Fruit fly (Drosophila melanogaster) whole organism, embryonic: ENCODE results near the gene CG17593.
A peak's percentile ranks its signal among the peaks of the same experiment; 100 is the strongest.

ENCODE experiments used
- Asciz ChIP-seq: fragments of 200-800 bp; sonication (Bioruptor generic); optimal IDR thresholded peaks from 2 replicates; lab custom pipeline; 2017; ENCODE audit warnings: missing biosample characterization, mild to moderate bottlenecking, missing genetic modification characterization, missing genetic modification reagents
- BtbVII ChIP-seq: fragments of 200-800 bp; sonication (Bioruptor generic); optimal IDR thresholded peaks from 3 replicates; lab custom pipeline; 2017; ENCODE audit warnings: missing biosample characterization, mild to moderate bottlenecking, missing genetic modification characterization
- CG10462 ChIP-seq: fragments of 200-800 bp; sonication (Bioruptor generic); optimal IDR thresholded peaks from 2 replicates; lab custom pipeline; 2016; ENCODE audit warnings: missing biosample characterization, missing genetic modification characterization
- CG11504 ChIP-seq: fragments of 200-800 bp; sonication (Bioruptor generic); optimal IDR thresholded peaks from 3 replicates; lab custom pipeline; 2019; ENCODE audit warnings: missing biosample characterization, mild to moderate bottlenecking, missing genetic modification characterization, moderate library complexity
- CG13287 ChIP-seq: fragments of 200-800 bp; sonication (Bioruptor generic); IDR thresholded peaks from 2 replicates; pipeline ENCODE4 v1.3.6; 2022; ENCODE audit warnings: missing biosample characterization, missing genetic modification characterization; ENCODE audit not compliant: partially characterized antibody
- CG13296 ChIP-seq: fragments of 200-800 bp; sonication (Bioruptor generic); optimal IDR thresholded peaks from 3 replicates; lab custom pipeline; 2018; ENCODE audit warnings: missing biosample characterization, mild to moderate bottlenecking, missing genetic modification characterization
- CG13894 ChIP-seq: fragments of 200-800 bp; sonication (Bioruptor generic); optimal IDR thresholded peaks from 3 replicates; lab custom pipeline; 2018; ENCODE audit warnings: missing biosample characterization, mild to moderate bottlenecking, missing genetic modification characterization, moderate library complexity
- CG15601 ChIP-seq: fragments of 200-800 bp; sonication (Bioruptor generic); optimal IDR thresholded peaks from 3 replicates; lab custom pipeline; 2019; ENCODE audit warnings: missing biosample characterization, mild to moderate bottlenecking, missing genetic modification characterization, moderate library complexity
- CG16863 ChIP-seq: fragments of 200-800 bp; sonication (Bioruptor generic); optimal IDR thresholded peaks from 3 replicates; lab custom pipeline; 2016; ENCODE audit warnings: missing biosample characterization, missing genetic modification characterization
- CG17328 ChIP-seq: fragments of 200-800 bp; sonication (Bioruptor generic); IDR thresholded peaks from 2 replicates; pipeline ENCODE4 v1.3.6; 2022; ENCODE audit warnings: missing biosample characterization, missing genetic modification characterization
- CG17612 ChIP-seq: fragments of 200-800 bp; sonication (Bioruptor generic); IDR thresholded peaks from 2 replicates; pipeline ENCODE4 v1.3.6; 2022; ENCODE audit warnings: missing biosample characterization, missing genetic modification characterization
- CG1832 ChIP-seq: fragments of 200-800 bp; sonication (Bioruptor generic); optimal IDR thresholded peaks from 2 replicates; lab custom pipeline; 2017; ENCODE audit warnings: missing biosample characterization, mild to moderate bottlenecking, missing genetic modification characterization, inconsistent platforms
- CG31224 ChIP-seq: fragments of 200-800 bp; sonication (Bioruptor generic); IDR thresholded peaks from 2 replicates; pipeline ENCODE4 v1.3.6; 2022; ENCODE audit warnings: missing biosample characterization, missing genetic modification characterization
- CG6689 ChIP-seq: fragments of 200-800 bp; sonication (Bioruptor generic); IDR thresholded peaks from 2 replicates; pipeline ENCODE4 v1.3.6; 2022; ENCODE audit warnings: missing biosample characterization, missing genetic modification characterization
- CG7372 ChIP-seq: fragments of 200-800 bp; sonication (Bioruptor generic); IDR thresholded peaks from 2 replicates; pipeline ENCODE4 v1.3.6; 2022; ENCODE audit warnings: missing biosample characterization, missing genetic modification characterization
- CG8478 ChIP-seq: fragments of >200 bp; optimal IDR thresholded peaks from 2 replicates; lab custom pipeline; 2018
- Dip2 ChIP-seq: fragments of 200-800 bp; sonication (Bioruptor generic); IDR thresholded peaks from 2 replicates; pipeline ENCODE4 v1.3.6; 2022; ENCODE audit warnings: missing biosample characterization, missing genetic modification characterization
- E2f1 ChIP-seq: fragments of 200-800 bp; sonication (Bioruptor generic); IDR thresholded peaks from 2 replicates; pipeline ENCODE4 v1.3.6; 2022; ENCODE audit warnings: missing biosample characterization, missing genetic modification characterization
- Fer2 ChIP-seq: fragments of 200-800 bp; sonication (Bioruptor generic); optimal IDR thresholded peaks from 2 replicates; lab custom pipeline; 2018; ENCODE audit warnings: missing biosample characterization, mild to moderate bottlenecking, missing genetic modification characterization, moderate library complexity
- GATAe ChIP-seq: fragments of 200-800 bp; sonication (Bioruptor generic); conservative IDR thresholded peaks from 2 replicates; pipeline ENCODE4 v1.3.6; 2022; ENCODE audit warnings: missing biosample characterization, missing genetic modification characterization
- HLH4C ChIP-seq: fragments of 200-800 bp; sonication (Bioruptor generic); IDR thresholded peaks from 3 replicates; pipeline ENCODE4 v1.3.6; 2022; ENCODE audit warnings: missing biosample characterization, missing genetic modification characterization; ENCODE audit not compliant: partially characterized antibody
- Hmr ChIP-seq: fragments of 200-800 bp; sonication (Bioruptor generic); optimal IDR thresholded peaks from 3 replicates; lab custom pipeline; 2017; ENCODE audit warnings: mild to moderate bottlenecking, missing biosample characterization, missing genetic modification reagents, missing genetic modification characterization
- Jarid2 ChIP-seq: fragments of 200-800 bp; sonication (Bioruptor generic); optimal IDR thresholded peaks from 3 replicates; lab custom pipeline; 2017; ENCODE audit warnings: mild to moderate bottlenecking, missing biosample characterization, missing genetic modification reagents, missing genetic modification characterization
- MTF-1 ChIP-seq: fragments of 200-800 bp; sonication (Bioruptor generic); optimal IDR thresholded peaks from 2 replicates; lab custom pipeline; 2018; ENCODE audit warnings: missing biosample characterization, mild to moderate bottlenecking, missing genetic modification characterization, borderline replicate concordance
- Myb ChIP-seq: fragments of 200-800 bp; sonication (Bioruptor generic); optimal IDR thresholded peaks from 2 replicates; lab custom pipeline; 2016; ENCODE audit warnings: missing biosample characterization, missing genetic modification characterization
- Xbp1 ChIP-seq: fragments of 200-800 bp; sonication (Bioruptor generic); optimal IDR thresholded peaks from 3 replicates; lab custom pipeline; 2016; ENCODE audit warnings: missing biosample characterization, mild to moderate bottlenecking, missing genetic modification characterization
- abd-A ChIP-seq: fragments of 200-800 bp; sonication (Bioruptor generic); optimal IDR thresholded peaks from 3 replicates; lab custom pipeline; 2019; ENCODE audit warnings: missing biosample characterization, mild to moderate bottlenecking, missing genetic modification characterization, moderate library complexity
- amos ChIP-seq: fragments of 200-800 bp; sonication (Bioruptor generic); IDR thresholded peaks from 2 replicates; pipeline ENCODE4 v1.3.6; 2022; ENCODE audit warnings: missing biosample characterization, missing genetic modification characterization; ENCODE audit not compliant: partially characterized antibody
- chif ChIP-seq, 2 experiments: fragments of 200-800 bp; sonication (Bioruptor generic); optimal IDR thresholded peaks; 3 replicates each; lab custom pipeline; 2016; ENCODE audit warnings: missing biosample characterization in 2 of 2, missing genetic modification characterization in 2 of 2
- chm ChIP-seq: fragments of 200-800 bp; sonication (Bioruptor generic); IDR thresholded peaks from 2 replicates; pipeline ENCODE4 v1.3.6; 2022; ENCODE audit warnings: missing biosample characterization, missing genetic modification characterization
- ci ChIP-seq: fragments of 200-800 bp; sonication (Bioruptor generic); IDR thresholded peaks from 3 replicates; pipeline ENCODE4 v1.3.6; 2022; ENCODE audit warnings: missing biosample characterization, missing genetic modification characterization
- fd3F ChIP-seq: fragments of 200-800 bp; sonication (Bioruptor generic); optimal IDR thresholded peaks from 2 replicates; lab custom pipeline; 2018; ENCODE audit warnings: missing biosample characterization, mild to moderate bottlenecking, missing genetic modification characterization, moderate library complexity
- gfzf ChIP-seq: fragments of 200-800 bp; sonication (Bioruptor generic); optimal IDR thresholded peaks from 2 replicates; lab custom pipeline; 2016; ENCODE audit warnings: missing biosample characterization, mild to moderate bottlenecking, missing genetic modification characterization, moderate library complexity
- lab ChIP-seq: fragments of 200-800 bp; sonication (Bioruptor generic); optimal IDR thresholded peaks from 3 replicates; lab custom pipeline; 2017; ENCODE audit warnings: missing biosample characterization, missing genetic modification characterization, mild to moderate bottlenecking, moderate library complexity, missing genetic modification reagents
- luna ChIP-seq: fragments of 200-800 bp; sonication (Bioruptor generic); optimal IDR thresholded peaks from 2 replicates; lab custom pipeline; 2016; ENCODE audit warnings: missing biosample characterization, missing genetic modification characterization
- maf-S ChIP-seq: fragments of 200-800 bp; sonication (Bioruptor generic); optimal IDR thresholded peaks from 2 replicates; lab custom pipeline; 2016; ENCODE audit warnings: missing biosample characterization, missing genetic modification characterization
- p53 ChIP-seq: fragments of 200-800 bp; sonication (Bioruptor generic); optimal IDR thresholded peaks from 2 replicates; lab custom pipeline; 2016; ENCODE audit warnings: missing biosample characterization, missing genetic modification characterization
- pan ChIP-seq, 4 experiments: fragments of >200 bp in 3 of 4; fragments of 200-800 bp in 1 of 4; sonication (Bioruptor generic) in 1 of 4; optimal IDR thresholded peaks in 3 of 4; IDR thresholded peaks in 1 of 4; 2 replicates each; pipeline versions ENCODE4 v1.3.6 to Lab custom; 2017 to 2022; ENCODE audit warnings: missing biosample characterization in 2 of 4, missing genetic modification characterization in 2 of 4, mixed read lengths in 1 of 4
- pzg ChIP-seq: fragments of 200-800 bp; sonication (Bioruptor generic); optimal IDR thresholded peaks from 3 replicates; lab custom pipeline; 2018; ENCODE audit warnings: missing biosample characterization, mild to moderate bottlenecking, missing genetic modification characterization, moderate library complexity
- salm ChIP-seq: fragments of 200-800 bp; sonication (Bioruptor generic); optimal IDR thresholded peaks from 2 replicates; lab custom pipeline; 2018; ENCODE audit warnings: missing biosample characterization, mild to moderate bottlenecking, missing genetic modification characterization
- sc ChIP-seq, 3 experiments: fragments of >200 bp in 2 of 3; fragments of 200-800 bp in 1 of 3; sonication (Bioruptor generic) in 1 of 3; optimal IDR thresholded peaks; 2 replicates in 2 of 3; 3 replicates in 1 of 3; lab custom pipeline; 2017; ENCODE audit warnings: mild to moderate bottlenecking in 1 of 3, missing biosample characterization in 1 of 3, missing genetic modification characterization in 1 of 3, missing genetic modification reagents in 1 of 3
- sim ChIP-seq: fragments of 200-800 bp; sonication (Bioruptor generic); IDR thresholded peaks from 2 replicates; pipeline ENCODE4 v1.3.6; 2022; ENCODE audit warnings: missing biosample characterization, missing genetic modification characterization
- sima ChIP-seq: fragments of 200-800 bp; sonication (Bioruptor generic); optimal IDR thresholded peaks from 2 replicates; lab custom pipeline; 2016; ENCODE audit warnings: missing biosample characterization, missing genetic modification characterization
- sr ChIP-seq: fragments of 200-800 bp; sonication (Bioruptor generic); IDR thresholded peaks from 3 replicates; pipeline ENCODE4 v1.3.6; 2022; ENCODE audit warnings: missing biosample characterization, missing genetic modification characterization
- ssp ChIP-seq: fragments of 200-800 bp; sonication (Bioruptor generic); IDR thresholded peaks from 2 replicates; pipeline ENCODE4 v1.3.6; 2022; ENCODE audit warnings: missing biosample characterization, missing genetic modification characterization
- ttk ChIP-seq: fragments of 200-800 bp; sonication (Bioruptor generic); IDR thresholded peaks from 2 replicates; pipeline ENCODE4 v2.1.2; 2022; ENCODE audit warnings: missing biosample characterization, missing genetic modification characterization
- wek ChIP-seq: fragments of 200-800 bp; sonication (Bioruptor generic); optimal IDR thresholded peaks from 3 replicates; lab custom pipeline; 2018; ENCODE audit warnings: missing biosample characterization, mild to moderate bottlenecking, missing genetic modification characterization, moderate library complexity

The CG17593 gene

DNA sequence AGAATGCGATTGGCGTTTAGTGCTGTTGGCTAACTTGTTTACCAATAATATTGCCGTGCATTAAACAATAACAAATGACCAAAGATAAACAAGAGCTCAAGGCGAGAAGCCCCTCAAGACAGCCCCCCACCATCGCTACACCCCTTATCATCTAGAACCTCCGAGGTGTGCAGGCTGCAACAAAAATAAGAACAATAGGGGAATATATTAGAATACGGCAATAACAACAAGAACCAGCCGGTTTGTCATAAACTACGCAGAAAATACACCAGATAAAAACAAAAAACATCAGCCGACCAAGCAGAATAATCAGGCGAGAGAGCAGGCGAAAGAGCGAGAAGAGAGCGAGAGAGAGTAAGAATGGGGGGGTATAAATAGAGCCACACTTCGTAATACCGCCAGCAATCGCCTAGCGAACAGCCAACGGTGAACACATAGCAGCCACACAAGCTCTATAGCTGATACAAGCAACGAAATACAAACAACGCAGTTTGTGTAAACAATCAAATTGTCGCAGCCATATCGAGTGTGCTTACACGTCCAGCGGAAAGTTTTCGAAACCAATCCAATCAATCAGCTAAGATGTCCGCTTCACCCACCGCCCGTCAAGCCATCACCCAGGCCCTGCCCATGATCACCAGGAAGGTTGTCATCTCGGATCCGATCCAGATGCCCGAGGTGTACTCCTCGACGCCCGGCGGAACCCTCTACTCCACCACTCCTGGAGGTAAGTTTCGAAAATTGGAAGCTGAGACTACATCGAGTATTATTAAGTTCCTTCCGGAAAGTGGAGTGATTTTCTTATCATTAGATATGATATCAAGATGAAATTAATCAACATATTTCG lies 36.4 kb upstream of the CG17593 start, which contains the start of gene Thor (continued):
- TF ChIP-seq CG13287 (GFP tag; lab: Robert Waterston, UW) = peak; percentile 58
- peak; percentile 87 for TF ChIP-seq CG13894
- peak; percentile 66 for TF ChIP-seq Asciz (GFP tag; lab: Kevin White, UChicago)
- no peak for TF ChIP-seq pan (optimal IDR thresholded peaks at IDR 0.05; lab: Kevin White, UChicago)
- TF ChIP-seq pan (GFP tag; optimal IDR thresholded peaks at IDR 0.05 in 1 of 2, IDR thresholded peaks at IDR 0.05 in 1 of 2) = peak in 1 of 2 experiments; percentile 57
- TF ChIP-seq chm (GFP tag; lab: Robert Waterston, UW) = peak; percentile 95
- TF ChIP-seq salm = peak; percentile 20
- peak; percentile 49 for TF ChIP-seq CG13296 (GFP tag; lab: Kevin White, UChicago)
- peak; percentile 55; the same call in 1 of the 3 replicates for TF ChIP-seq HLH4C (GFP tag; lab: Robert Waterston, UW)
- peak; percentile 35 for TF ChIP-seq luna (GFP tag; lab: Kevin White, UChicago)
- TF ChIP-seq GATAe (GFP tag; lab: Robert Waterston, UW) = no peak
- peak; percentile 57 for TF ChIP-seq p53 (GFP tag; lab: Kevin White, UChicago)
- peak; percentile 87 for TF ChIP-seq Hmr (GFP tag; lab: Kevin White, UChicago)
- TF ChIP-seq pzg (GFP tag; lab: Kevin White, UChicago) = peak; percentile 12
- peak; percentile 47 for TF ChIP-seq Myb (GFP tag; lab: Kevin White, UChicago)
- TF ChIP-seq CG8478 = no peak
- peak; percentile 81 for TF ChIP-seq BtbVII
- TF ChIP-seq wek (GFP tag; lab: Kevin White, UChicago) = peak; percentile 82
- TF ChIP-seq sim (GFP tag; lab: Robert Waterston, UW) = peak; percentile 69; the same call in 1 of the 2 replicates
- no peak for TF ChIP-seq fd3F
- no peak for TF ChIP-seq CG1832 (GFP tag; lab: Kevin White, UChicago)
- peak; percentile 77 for TF ChIP-seq abd-A (tag; lab: Kevin White, UChicago)
- TF ChIP-seq CG10462 (GFP tag; lab: Kevin White, UChicago) = peak; percentile 43
- TF ChIP-seq lab (GFP tag; lab: Kevin White, UChicago) = peak; percentile 92
- TF ChIP-seq CG17328 (GFP tag; lab: Robert Waterston, UW) = peak; percentile 75
- peak; percentile 97 for TF ChIP-seq Jarid2 (GFP tag; lab: Kevin White, UChicago)
- no peak for TF ChIP-seq Dip2
- no peak for TF ChIP-seq Fer2 (tag; lab: Kevin White, UChicago)
- TF ChIP-seq CG31224 (GFP tag; lab: Robert Waterston, UW) = peak; percentile 55; the same call in 1 of the 2 replicates
- peak; percentile 13; the same call in 1 of the 2 replicates for TF ChIP-seq CG7372
- TF ChIP-seq sc (optimal IDR thresholded peaks at IDR 0.05; lab: Kevin White, UChicago) = no peak
- TF ChIP-seq sc (GFP tag; optimal IDR thresholded peaks at IDR 0.05; lab: Kevin White, UChicago) = peak; percentile 41
- peak; percentile 36 for TF ChIP-seq CG15601 (tag; lab: Kevin White, UChicago)
- no peak for TF ChIP-seq gfzf
- TF ChIP-seq ci = peak; percentile 93
- TF ChIP-seq MTF-1 (GFP tag; lab: Kevin White, UChicago) = peak; percentile 86
- TF ChIP-seq CG11504 (tag; lab: Kevin White, UChicago) = peak; percentile 42
- peak; percentile 44 for TF ChIP-seq maf-S (GFP tag; lab: Kevin White, UChicago)
- no peak for TF ChIP-seq CG6689
- TF ChIP-seq sima (GFP tag; lab: Kevin White, UChicago) = no peak
- peak; percentile 36 to 45 for TF ChIP-seq chif (GFP tag; optimal IDR thresholded peaks at IDR 0.05; lab: Kevin White, UChicago)
- no peak for TF ChIP-seq CG17612 (GFP tag; lab: Robert Waterston, UW)
- TF ChIP-seq CG16863 (GFP tag; lab: Kevin White, UChicago) = peak; percentile 62
- TF ChIP-seq E2f1 (GFP tag; lab: Robert Waterston, UW) = peak; percentile 23; the same call in 1 of the 2 replicates
- no peak for TF ChIP-seq ssp (GFP tag; lab: Robert Waterston, UW)
- peak; percentile 84 for TF ChIP-seq sr
- TF ChIP-seq Xbp1 (GFP tag; lab: Kevin White, UChicago) = peak; percentile 35
- peak; percentile 42 for TF ChIP-seq ttk (GFP tag; lab: Robert Waterston, UW)
- TF ChIP-seq amos (GFP tag; lab: Robert Waterston, UW) = peak; percentile 57; the same call in 1 of the 2 replicates
